Worm (Caenorhabditis elegans): ENCODE data around the gene C24D10.5.
A peak's percentile ranks its signal among the peaks of the same experiment; 100 is the strongest.

The C24D10.5 gene

DNA sequence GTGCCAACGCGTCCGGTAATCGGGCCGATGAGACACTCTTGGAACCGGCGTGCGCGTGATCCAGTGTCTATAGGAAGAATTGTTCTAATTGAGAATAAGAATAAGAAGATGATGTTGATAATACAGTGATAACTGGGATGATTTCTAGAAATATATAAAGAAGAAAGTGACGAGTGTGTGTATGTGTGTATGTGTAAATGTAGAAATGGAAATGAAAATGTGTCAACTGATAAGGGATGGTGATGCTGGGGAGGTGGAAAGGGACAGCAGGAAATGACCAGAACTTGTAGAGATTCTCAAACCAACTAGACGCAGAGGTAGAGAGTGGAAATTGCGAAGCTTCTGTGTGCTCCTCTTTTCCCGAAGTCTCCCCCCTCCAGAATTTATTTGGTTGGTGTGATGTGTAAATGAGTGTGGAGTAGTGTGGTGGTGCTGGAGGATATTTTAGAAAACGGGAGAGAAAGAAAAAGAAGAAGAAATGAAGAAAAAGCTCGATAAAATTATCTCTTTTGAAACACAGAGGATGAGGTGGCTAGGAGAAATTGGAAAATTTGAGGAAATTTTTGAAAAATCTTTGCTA is 16.0 kb upstream of the C24D10.5 start (continued):
- TF ChIP-seq daf-16 (GFP tag; optimal IDR thresholded peaks at IDR 0.05) = no peak
- TF ChIP-seq daf-16 (tag; optimal IDR thresholded peaks at IDR 0.05) = peak; percentile 61
- peak; percentile 57 for TF ChIP-seq hlh-30 (tag; optimal IDR thresholded peaks at IDR 0.05; ENCODE audit: insufficient read depth)
- TF ChIP-seq zip-2 (tag; optimal IDR thresholded peaks at IDR 0.05) = no peak
- no peak for TF ChIP-seq nhr-6 (tag; optimal IDR thresholded peaks at IDR 0.05)
- no peak for TF ChIP-seq mdt-29 (GFP tag; IDR thresholded peaks at IDR 0.05)
- peak; percentile 29 for TF ChIP-seq dve-1 (tag; optimal IDR thresholded peaks at IDR 0.05; ENCODE audit: insufficient read depth)

DNA sequence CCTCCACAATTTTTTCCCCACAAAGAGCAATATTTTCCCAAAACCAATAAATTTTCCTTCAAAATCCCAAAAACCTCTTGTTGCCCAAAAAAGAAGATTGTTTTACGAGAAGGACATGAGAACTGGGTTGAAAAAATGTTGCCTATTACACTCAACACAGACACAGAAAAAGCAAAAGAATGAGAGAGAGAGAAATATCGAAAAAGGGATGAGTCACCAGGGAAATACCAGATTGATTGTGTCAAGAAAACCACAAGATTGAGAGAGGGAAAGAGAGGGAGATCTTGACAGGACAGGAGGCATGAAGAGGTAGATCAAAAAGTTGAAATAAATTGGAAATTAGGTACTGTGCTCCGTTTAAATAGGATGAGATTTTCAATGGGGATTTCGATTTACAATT is 15.1 kb upstream of the C24D10.5 start:
- TF ChIP-seq ceh-82 (tag; optimal IDR thresholded peaks at IDR 0.05) (no peak), nhr-6 (tag; optimal IDR thresholded peaks at IDR 0.05) (peak; percentile 31), Y5F2A.4 (GFP tag; optimal IDR thresholded peaks at IDR 0.05) (no peak), Y105C5A.15 (GFP tag; IDR thresholded peaks at IDR 0.05) (no peak), sdz-12 (GFP tag; optimal IDR thresholded peaks at IDR 0.05) (no peak), spr-3 (GFP tag; optimal IDR thresholded peaks at IDR 0.05) (no peak), unc-62 (GFP tag; optimal IDR thresholded peaks at IDR 0.05 in 1 of 2) (peak in 1 of 2 experiments; percentile 87), unc-62 (tag; optimal IDR thresholded peaks at IDR 0.05) (no peak), nhr-10 (tag; optimal IDR thresholded peaks at IDR 0.05) (no peak), lsy-2 (tag; optimal IDR thresholded peaks at IDR 0.05) (peak in 1 of 2 experiments; percentile 22), Y48G9A.11 (GFP tag; IDR thresholded peaks at IDR 0.05) (no peak), mep-1 (tag; optimal IDR thresholded peaks at IDR 0.05) (peak; percentile 60), ceh-62 (tag; optimal IDR thresholded peaks at IDR 0.05) (no peak), hmg-1.1 (GFP tag; IDR thresholded peaks at IDR 0.05) (0 out of 2 replicates have a peak, but pooled peaks have one; percentile 13), nhr-41 (GFP tag; IDR thresholded peaks at IDR 0.05) (no peak), aha-1 (tag) (no peak), dve-1 (tag; optimal IDR thresholded peaks at IDR 0.05; ENCODE audit: insufficient read depth) (peak; percentile 44)

DNA sequence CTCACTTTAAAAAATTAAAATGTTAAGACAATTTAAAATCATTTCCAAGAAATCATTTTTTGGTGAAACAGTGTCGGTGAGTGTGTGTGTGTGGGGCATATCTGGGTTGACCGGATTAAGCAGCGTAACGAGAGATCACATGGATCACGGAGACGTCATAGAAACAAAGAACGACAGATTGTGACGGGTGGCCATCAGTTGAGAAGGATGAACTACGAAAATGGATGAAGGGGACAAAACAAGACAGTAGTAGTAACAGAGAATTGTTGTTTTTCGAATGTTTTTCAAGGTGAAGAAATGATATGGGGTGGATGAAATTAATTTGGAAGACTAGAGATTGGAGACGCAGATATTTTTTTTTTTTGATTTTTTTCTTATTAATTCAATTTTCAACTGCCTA is 13.4 kb upstream of the C24D10.5 start:
- TF ChIP-seq F49E8.2 (tag; optimal IDR thresholded peaks at IDR 0.05; ENCODE audit: borderline replicate concordance) (no peak), zag-1 (tag; optimal IDR thresholded peaks at IDR 0.05) (no peak), aha-1 (tag) (peak; percentile 80), tag-97 (GFP tag; IDR thresholded peaks at IDR 0.05) (no peak), pha-4 (GFP tag; IDR thresholded peaks at IDR 0.05) (no peak), pha-4 (tag; optimal IDR thresholded peaks at IDR 0.05) (no peak), aly-2 (tag; optimal IDR thresholded peaks at IDR 0.05) (no peak), duxl-1 (tag; optimal IDR thresholded peaks at IDR 0.05; ENCODE audit: poor library complexity) (no peak), nhr-25 (tag; optimal IDR thresholded peaks at IDR 0.05; ENCODE audit: borderline replicate concordance, insufficient read depth) (no peak), nhr-28 (tag; optimal IDR thresholded peaks at IDR 0.05) (peak; percentile 35), jun-1 (tag; optimal IDR thresholded peaks at IDR 0.05) (no peak), F44E2.7 (GFP tag; IDR thresholded peaks at IDR 0.05) (no peak), madf-9 (GFP tag; conservative IDR thresholded peaks at IDR 0.05) (no peak), mdl-1 (tag; optimal IDR thresholded peaks at IDR 0.05) (peak in 1 of 2 experiments; percentile 11), ceh-44 (GFP tag; IDR thresholded peaks at IDR 0.05) (no peak), hlh-30 (tag; optimal IDR thresholded peaks at IDR 0.05; ENCODE audit: insufficient read depth) (peak; percentile 38), ces-1 (GFP tag; optimal IDR thresholded peaks at IDR 0.05) (no peak), F26F4.8 (GFP tag; conservative IDR thresholded peaks at IDR 0.05) (no peak), arid-1 (GFP tag; conservative IDR thresholded peaks at IDR 0.05) (no peak)
